Fruit fly (Drosophila melanogaster) whole organism: Measurements from ENCODE around the gene Cyp4g15.

Experiments
- CG8478 ChIP-seq: fragments of >200 bp; optimal IDR thresholded peaks from 2 replicates; lab custom pipeline; 2018; ENCODE audit warnings: inconsistent platforms
- EcR ChIP-seq, 2 experiments: fragments of >200 bp; optimal IDR thresholded peaks; 2 replicates each; lab custom pipeline; 2017; ENCODE audit warnings: missing biosample characterization in 2 of 2, missing genetic modification characterization in 2 of 2, missing genetic modification reagents in 2 of 2
- psq ChIP-seq: fragments of >200 bp; optimal IDR thresholded peaks from 2 replicates; lab custom pipeline; 2017
- usp ChIP-seq: fragments of >200 bp; optimal IDR thresholded peaks from 2 replicates; lab custom pipeline; 2017; ENCODE audit warnings: missing biosample characterization, missing genetic modification characterization, mixed read lengths

- TF ChIP-seq EcR (GFP tag; optimal IDR thresholded peaks at IDR 0.05; lab: Kevin White, UChicago) (no peak), CG8478 (lab: Kevin White, UChicago) (no peak), psq (lab: Kevin White, UChicago) (no peak), usp (no peak)
Measured at dm6 chrX:11476758-11477157, at the start of gene Cyp4g15.
